Fruit fly (Drosophila melanogaster) whole organism, embryonic: Measurements from ENCODE around the gene sau.

ENCODE experiments used
- Ada2b ChIP-seq: fragments of 200-800 bp; sonication (Bioruptor generic); IDR thresholded peaks from 2 replicates; pipeline ENCODE4 v1.3.6; 2022; ENCODE audit warnings: missing biosample characterization, missing genetic modification characterization
- Awh ChIP-seq: fragments of 200-800 bp; sonication (Bioruptor generic); IDR thresholded peaks from 2 replicates; pipeline ENCODE4, ENCODE4 v1.3.6; 2022; ENCODE audit warnings: missing biosample characterization, missing genetic modification characterization
- CG10979 ChIP-seq: fragments of 200-800 bp; sonication (Bioruptor generic); optimal IDR thresholded peaks from 2 replicates; lab custom pipeline; 2018; ENCODE audit warnings: missing biosample characterization, mild to moderate bottlenecking, missing genetic modification characterization, moderate library complexity
- CG11247 ChIP-seq: fragments of 200-800 bp; sonication (Bioruptor generic); IDR thresholded peaks from 2 replicates; pipeline ENCODE4 v1.3.6; 2022; ENCODE audit warnings: missing biosample characterization, missing genetic modification characterization
- CG11504 ChIP-seq: fragments of 200-800 bp; sonication (Bioruptor generic); optimal IDR thresholded peaks from 3 replicates; lab custom pipeline; 2019; ENCODE audit warnings: missing biosample characterization, mild to moderate bottlenecking, missing genetic modification characterization, moderate library complexity
- CG11696 ChIP-seq: fragments of 200-800 bp; sonication (Bioruptor generic); IDR thresholded peaks from 2 replicates; pipeline ENCODE4 v1.3.6; 2022; ENCODE audit warnings: missing biosample characterization, missing genetic modification characterization
- CG17359 ChIP-seq: fragments of 200-800 bp; sonication (Bioruptor generic); optimal IDR thresholded peaks from 3 replicates; lab custom pipeline; 2018; ENCODE audit warnings: missing biosample characterization, mild to moderate bottlenecking, missing genetic modification characterization, moderate library complexity
- CG17361 ChIP-seq: fragments of 200-800 bp; sonication (Bioruptor generic); IDR thresholded peaks from 3 replicates; pipeline ENCODE4 v1.3.6; 2022; ENCODE audit warnings: missing biosample characterization, missing genetic modification characterization
- CG1832 ChIP-seq: fragments of 200-800 bp; sonication (Bioruptor generic); optimal IDR thresholded peaks from 2 replicates; lab custom pipeline; 2017; ENCODE audit warnings: missing biosample characterization, mild to moderate bottlenecking, missing genetic modification characterization, inconsistent platforms
- CG18619 ChIP-seq: fragments of 200-800 bp; sonication (Bioruptor generic); optimal IDR thresholded peaks from 3 replicates; lab custom pipeline; 2017; ENCODE audit warnings: missing biosample characterization, mild to moderate bottlenecking, missing genetic modification characterization
- CG2889 ChIP-seq: fragments of 200-800 bp; sonication (Bioruptor generic); IDR thresholded peaks from 3 replicates; pipeline ENCODE4 v1.3.6; 2022; ENCODE audit warnings: missing biosample characterization, missing genetic modification characterization
- CG31365 ChIP-seq: fragments of 200-800 bp; sonication (Bioruptor generic); optimal IDR thresholded peaks from 2 replicates; lab custom pipeline; 2018; ENCODE audit warnings: missing biosample characterization, mild to moderate bottlenecking, missing genetic modification characterization
- CG31441 ChIP-seq: fragments of 200-800 bp; sonication (Bioruptor generic); IDR thresholded peaks from 2 replicates; pipeline ENCODE4 v1.3.6; 2022; ENCODE audit warnings: missing biosample characterization, missing genetic modification characterization
- CG3163 ChIP-seq: fragments of 200-800 bp; sonication (Bioruptor generic); optimal IDR thresholded peaks from 3 replicates; lab custom pipeline; 2016; ENCODE audit warnings: missing biosample characterization, missing genetic modification characterization
- CG3407 ChIP-seq: fragments of 200-800 bp; sonication (Bioruptor generic); optimal IDR thresholded peaks from 2 replicates; lab custom pipeline; 2018; ENCODE audit warnings: missing biosample characterization, mild to moderate bottlenecking, missing genetic modification characterization
- CG34224 ChIP-seq: fragments of 200-800 bp; sonication (Bioruptor generic); IDR thresholded peaks from 3 replicates; pipeline ENCODE4 v1.3.6; 2022; ENCODE audit warnings: missing biosample characterization, missing genetic modification characterization; ENCODE audit not compliant: partially characterized antibody
- CG5953 ChIP-seq: fragments of 200-800 bp; sonication (Bioruptor generic); IDR thresholded peaks from 2 replicates; pipeline ENCODE4 v1.3.6; 2022; ENCODE audit warnings: missing biosample characterization, missing genetic modification characterization
- CG8478 ChIP-seq: fragments of >200 bp; optimal IDR thresholded peaks from 2 replicates; lab custom pipeline; 2018
- CG9437 ChIP-seq: fragments of 200-800 bp; sonication (Bioruptor generic); optimal IDR thresholded peaks from 2 replicates; lab custom pipeline; 2018; ENCODE audit warnings: missing biosample characterization, mild to moderate bottlenecking, missing genetic modification characterization
- CoRest ChIP-seq: fragments of 200-800 bp; sonication (Bioruptor generic); optimal IDR thresholded peaks from 3 replicates; lab custom pipeline; 2018; ENCODE audit warnings: missing biosample characterization, mild to moderate bottlenecking, missing genetic modification characterization, moderate library complexity
- Dek ChIP-seq: fragments of 200-800 bp; sonication (Bioruptor generic); optimal IDR thresholded peaks from 3 replicates; lab custom pipeline; 2019; ENCODE audit warnings: missing biosample characterization, mild to moderate bottlenecking, missing genetic modification characterization, moderate library complexity
- E2f1 ChIP-seq: fragments of 200-800 bp; sonication (Bioruptor generic); IDR thresholded peaks from 2 replicates; pipeline ENCODE4 v1.3.6; 2022; ENCODE audit warnings: missing biosample characterization, missing genetic modification characterization
- ERR ChIP-seq: fragments of 200-800 bp; sonication (Bioruptor generic); optimal IDR thresholded peaks from 2 replicates; lab custom pipeline; 2016; ENCODE audit warnings: missing biosample characterization, missing genetic modification characterization
- Elba2 ChIP-seq: fragments of 200-800 bp; sonication (Bioruptor generic); optimal IDR thresholded peaks from 3 replicates; lab custom pipeline; 2016; ENCODE audit warnings: missing biosample characterization, missing genetic modification characterization
- GATAe ChIP-seq: fragments of 200-800 bp; sonication (Bioruptor generic); conservative IDR thresholded peaks from 2 replicates; pipeline ENCODE4 v1.3.6; 2022; ENCODE audit warnings: missing biosample characterization, missing genetic modification characterization
- HmgD ChIP-seq: fragments of 200-800 bp; sonication (Bioruptor generic); optimal IDR thresholded peaks from 3 replicates; lab custom pipeline; 2016; ENCODE audit warnings: missing biosample characterization, missing genetic modification characterization
- HmgZ ChIP-seq: fragments of 200-800 bp; sonication (Bioruptor generic); optimal IDR thresholded peaks from 2 replicates; lab custom pipeline; 2018; ENCODE audit warnings: missing biosample characterization, mild to moderate bottlenecking, missing genetic modification characterization
- Max ChIP-seq: fragments of 200-800 bp; sonication (Bioruptor generic); optimal IDR thresholded peaks from 2 replicates; lab custom pipeline; 2016; ENCODE audit warnings: missing biosample characterization, mild to moderate bottlenecking, missing genetic modification characterization
- Meics ChIP-seq: fragments of 200-800 bp; sonication (Bioruptor generic); optimal IDR thresholded peaks from 2 replicates; lab custom pipeline; 2017; ENCODE audit warnings: missing biosample characterization, mild to moderate bottlenecking, missing genetic modification characterization
- Oaz ChIP-seq: fragments of 200-800 bp; sonication (Bioruptor generic); IDR thresholded peaks from 2 replicates; pipeline ENCODE4 v1.3.6; 2022; ENCODE audit warnings: missing biosample characterization, missing genetic modification characterization
- Scr ChIP-seq: fragments of 200-800 bp; sonication (Bioruptor generic); IDR thresholded peaks from 2 replicates; pipeline ENCODE4 v1.3.6; 2022; ENCODE audit warnings: missing biosample characterization, missing genetic modification characterization; ENCODE audit not compliant: partially characterized antibody
- Xbp1 ChIP-seq: fragments of 200-800 bp; sonication (Bioruptor generic); optimal IDR thresholded peaks from 3 replicates; lab custom pipeline; 2016; ENCODE audit warnings: missing biosample characterization, mild to moderate bottlenecking, missing genetic modification characterization
- al ChIP-seq: fragments of 200-800 bp; sonication (Bioruptor generic); IDR thresholded peaks from 2 replicates; pipeline ENCODE4 v1.3.6; 2022; ENCODE audit warnings: missing biosample characterization, missing genetic modification characterization
- ase ChIP-seq: fragments of 200-800 bp; sonication (Bioruptor generic); IDR thresholded peaks from 3 replicates; pipeline ENCODE4 v1.3.6; 2022; ENCODE audit warnings: missing biosample characterization, missing genetic modification characterization
- caup ChIP-seq: fragments of 200-800 bp; sonication (Bioruptor generic); optimal IDR thresholded peaks from 3 replicates; lab custom pipeline; 2017; ENCODE audit warnings: missing biosample characterization, mild to moderate bottlenecking, missing genetic modification characterization, moderate library complexity; ENCODE audit not compliant: severe bottlenecking
- exex ChIP-seq: fragments of 200-800 bp; sonication (Bioruptor generic); optimal IDR thresholded peaks from 4 replicates; lab custom pipeline; 2018; ENCODE audit warnings: missing biosample characterization, mild to moderate bottlenecking, missing genetic modification characterization, moderate library complexity
- gcm2 ChIP-seq: fragments of 200-800 bp; sonication (Bioruptor generic); optimal IDR thresholded peaks from 2 replicates; lab custom pipeline; 2016; ENCODE audit warnings: missing biosample characterization, missing genetic modification characterization
- gfzf ChIP-seq: fragments of 200-800 bp; sonication (Bioruptor generic); optimal IDR thresholded peaks from 2 replicates; lab custom pipeline; 2016; ENCODE audit warnings: missing biosample characterization, mild to moderate bottlenecking, missing genetic modification characterization, moderate library complexity
- jing ChIP-seq: fragments of 200-800 bp; sonication (Bioruptor generic); optimal IDR thresholded peaks from 2 replicates; lab custom pipeline; 2018; ENCODE audit warnings: missing biosample characterization, mild to moderate bottlenecking, missing genetic modification characterization
- knrl ChIP-seq: fragments of 200-800 bp; sonication (Bioruptor generic); IDR thresholded peaks from 3 replicates; pipeline ENCODE4 v1.3.6; 2022; ENCODE audit warnings: missing biosample characterization, missing genetic modification characterization; ENCODE audit not compliant: partially characterized antibody
- otp ChIP-seq: fragments of 200-800 bp; sonication (Bioruptor generic); IDR thresholded peaks from 3 replicates; pipeline ENCODE4, ENCODE4 v1.3.6; 2022; ENCODE audit warnings: missing biosample characterization, missing genetic modification characterization
- p53 ChIP-seq: fragments of 200-800 bp; sonication (Bioruptor generic); optimal IDR thresholded peaks from 2 replicates; lab custom pipeline; 2016; ENCODE audit warnings: missing biosample characterization, missing genetic modification characterization
- pum ChIP-seq: fragments of 200-800 bp; sonication (Bioruptor generic); optimal IDR thresholded peaks from 2 replicates; lab custom pipeline; 2016; ENCODE audit warnings: missing biosample characterization, missing genetic modification characterization
- repo ChIP-seq: fragments of 200-800 bp; sonication (Bioruptor generic); optimal IDR thresholded peaks from 2 replicates; lab custom pipeline; 2016; ENCODE audit warnings: missing biosample characterization, missing genetic modification characterization
- row ChIP-seq: fragments of 200-800 bp; sonication (Bioruptor generic); IDR thresholded peaks from 3 replicates; pipeline ENCODE4 v1.3.6; 2022; ENCODE audit warnings: missing biosample characterization, missing genetic modification characterization
- tap ChIP-seq: fragments of 200-800 bp; optimal IDR thresholded peaks from 3 replicates; lab custom pipeline; 2019; ENCODE audit warnings: missing biosample characterization, mild to moderate bottlenecking, missing genetic modification characterization, moderate library complexity
- tup ChIP-seq: fragments of 200-800 bp; sonication (Bioruptor generic); optimal IDR thresholded peaks from 2 replicates; lab custom pipeline; 2016; ENCODE audit warnings: missing biosample characterization, mild to moderate bottlenecking, missing genetic modification characterization, moderate library complexity
- vnd ChIP-seq: fragments of 200-800 bp; sonication (Bioruptor generic); IDR thresholded peaks from 3 replicates; pipeline ENCODE4 v1.3.6; 2022; ENCODE audit warnings: missing biosample characterization, missing genetic modification characterization; ENCODE audit not compliant: partially characterized antibody
- zfh1 ChIP-seq: fragments of 200-800 bp; sonication (Bioruptor generic); IDR thresholded peaks from 3 replicates; pipeline ENCODE4 v1.3.6; 2022; ENCODE audit warnings: missing biosample characterization, missing genetic modification characterization

Gene sau

DNA sequence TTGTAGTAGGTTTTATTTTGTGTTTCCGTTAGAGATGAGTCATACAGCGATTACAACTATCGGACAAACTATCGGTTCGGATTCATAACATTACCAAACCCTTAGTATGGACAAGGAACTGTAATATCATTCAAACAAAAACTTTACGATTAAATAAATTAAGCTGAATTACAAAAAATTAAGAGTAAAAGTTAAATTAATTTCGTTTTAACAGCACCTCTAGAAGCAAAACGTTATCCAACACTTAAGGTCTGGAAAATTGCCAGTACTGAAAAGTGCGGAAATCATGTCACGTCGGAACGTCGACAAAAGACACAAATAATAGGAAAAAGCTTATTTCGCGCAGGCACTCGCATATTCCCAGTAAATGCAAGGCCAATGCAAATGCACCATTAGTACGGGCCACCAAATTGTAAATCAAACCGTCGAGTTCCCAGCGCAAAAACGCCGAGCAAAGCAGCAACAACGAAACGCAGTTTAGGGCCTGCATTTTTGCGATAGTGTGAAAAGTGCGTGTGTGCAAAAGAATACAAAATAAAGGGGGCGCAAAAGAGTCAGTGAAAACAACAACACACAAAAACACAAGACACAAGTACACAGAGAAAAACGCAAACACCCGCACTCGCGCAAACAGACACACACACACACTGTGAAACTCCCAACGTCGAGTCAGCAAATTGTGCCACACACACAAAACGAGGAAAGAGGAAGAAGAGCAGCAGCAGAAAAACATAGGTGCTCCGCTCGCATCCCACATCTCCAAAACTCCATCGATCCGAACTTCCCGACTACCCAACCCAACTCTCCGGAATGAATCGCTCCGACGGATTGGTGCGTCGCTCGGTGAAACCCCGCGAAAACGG lies at the start of gene sau, which contains the start of gene CG15387:
Gene sau, plus strand, starts transcription at position 84 of the 863 bp plus-strand sequence.
Gene CG15387, minus strand, starts transcription at position 36 of the 863 bp plus-strand sequence.
- TF ChIP-seq CG34224 (GFP tag; lab: Robert Waterston, UW): peak; percentile 93
- TF ChIP-seq CG17359 (tag; lab: Kevin White, UChicago): peak; percentile 84
- peak; percentile 41 for TF ChIP-seq gfzf (GFP tag; lab: Kevin White, UChicago)
- TF ChIP-seq CG18619: peak; percentile 78
- TF ChIP-seq CG9437 (GFP tag; lab: Kevin White, UChicago): peak; percentile 85
- peak; percentile 73 for TF ChIP-seq exex (tag; lab: Kevin White, UChicago)
- TF ChIP-seq Oaz (GFP tag; lab: Robert Waterston, UW): peak; percentile 55
- peak; percentile 78 for TF ChIP-seq CG11247 (GFP tag; lab: Robert Waterston, UW)
- peak; percentile 89 for TF ChIP-seq CG17361 (GFP tag; lab: Robert Waterston, UW)
- no peak for TF ChIP-seq CG8478 (lab: Kevin White, UChicago)
- TF ChIP-seq CG11696 (GFP tag; lab: Robert Waterston, UW): no peak
- no peak for TF ChIP-seq gcm2 (GFP tag; lab: Kevin White, UChicago)
- TF ChIP-seq CG5953 (GFP tag; lab: Robert Waterston, UW): peak; percentile 79
- peak; percentile 91 for TF ChIP-seq CoRest (tag; lab: Kevin White, UChicago)
- peak; percentile 97 for TF ChIP-seq Scr (GFP tag; lab: Robert Waterston, UW)
- peak; percentile 59 for TF ChIP-seq HmgD (GFP tag; lab: Kevin White, UChicago)
- peak; percentile 75 for TF ChIP-seq repo (GFP tag; lab: Kevin White, UChicago)
- TF ChIP-seq jing (GFP tag; lab: Kevin White, UChicago): peak; percentile 9
- peak; percentile 66 for TF ChIP-seq Ada2b
- peak; percentile 92 for TF ChIP-seq vnd (GFP tag; lab: Robert Waterston, UW)
- peak; percentile 74 for TF ChIP-seq p53
- TF ChIP-seq caup (GFP tag; lab: Kevin White, UChicago): peak; percentile 88
- no peak; the same call in 1 of the 2 replicates for TF ChIP-seq GATAe (GFP tag; lab: Robert Waterston, UW)
- peak; percentile 92 for TF ChIP-seq Max (GFP tag; lab: Kevin White, UChicago)
- peak; percentile 81 for TF ChIP-seq zfh1 (GFP tag; lab: Robert Waterston, UW)
- peak; percentile 93 for TF ChIP-seq pum (GFP tag; lab: Kevin White, UChicago)
- peak; percentile 79 for TF ChIP-seq CG3163 (GFP tag; lab: Kevin White, UChicago)
- peak; percentile 86 for TF ChIP-seq Meics (GFP tag; lab: Kevin White, UChicago)
- peak; percentile 51 for TF ChIP-seq Elba2 (GFP tag; lab: Kevin White, UChicago)
- TF ChIP-seq CG11504 (tag; lab: Kevin White, UChicago): peak; percentile 87
- peak; percentile 79 for TF ChIP-seq al (GFP tag; lab: Robert Waterston, UW)
- TF ChIP-seq CG31441 (GFP tag; lab: Robert Waterston, UW): peak; percentile 85
- peak; percentile 94 for TF ChIP-seq row
- TF ChIP-seq CG1832 (GFP tag; lab: Kevin White, UChicago): no peak
- TF ChIP-seq ase: peak; percentile 68; the same call in 2 of the 3 replicates
- peak; percentile 91 for TF ChIP-seq Xbp1
- TF ChIP-seq ERR (GFP tag; lab: Kevin White, UChicago): peak; percentile 80
- peak; percentile 92 for TF ChIP-seq knrl (GFP tag; lab: Robert Waterston, UW)
- peak; percentile 84 for TF ChIP-seq CG3407
- TF ChIP-seq CG31365: no peak
- peak; percentile 78 for TF ChIP-seq otp (GFP tag; lab: Robert Waterston, UW)
- peak; percentile 79 for TF ChIP-seq tup
- TF ChIP-seq Awh (GFP tag; lab: Robert Waterston, UW): peak; percentile 65
- peak; percentile 80 for TF ChIP-seq E2f1 (GFP tag; lab: Robert Waterston, UW)
- peak; percentile 79 for TF ChIP-seq CG2889 (GFP tag; lab: Robert Waterston, UW)
- peak; percentile 93 for TF ChIP-seq HmgZ (tag; lab: Kevin White, UChicago)
- peak; percentile 76 for TF ChIP-seq tap (tag; lab: Kevin White, UChicago)
- TF ChIP-seq Dek (tag; lab: Kevin White, UChicago): peak; percentile 76
- TF ChIP-seq CG10979 (tag; lab: Kevin White, UChicago): peak; percentile 77
